Worm (Caenorhabditis elegans) whole organism, L4 larva: ENCODE results near the gene apx-1.
A peak's percentile ranks its signal among the peaks of the same experiment; 100 is the strongest.

Experiments
- D1046.2 ChIP-seq: fragments of 200-800 bp; sonication (Bioruptor generic); IDR thresholded peaks from 2 replicates; pipeline ENCODE4 v1.3.6; 2022; ENCODE audit warnings: missing genetic modification characterization, missing compliant biosample characterization
- F26F4.8 ChIP-seq: fragments of 200-800 bp; sonication (Bioruptor generic); conservative IDR thresholded peaks from 2 replicates; pipeline ENCODE4 v1.3.6; 2022; ENCODE audit warnings: missing genetic modification characterization, missing compliant biosample characterization
- R02D3.7 ChIP-seq: fragments of 150-350 bp; sonication (generic microtip); optimal IDR thresholded peaks from 3 replicates; lab custom pipeline; 2014; ENCODE audit warnings: missing biosample characterization, missing genetic modification characterization
- Y105C5A.15 ChIP-seq: fragments of 200-800 bp; sonication (Bioruptor generic); IDR thresholded peaks from 2 replicates; pipeline ENCODE4 v1.3.6; 2022; ENCODE audit warnings: missing genetic modification characterization, missing compliant biosample characterization
- Y5F2A.4 ChIP-seq: fragments of 200-800 bp; sonication (Bioruptor generic); optimal IDR thresholded peaks from 2 replicates; lab custom pipeline; 2018; ENCODE audit warnings: mild to moderate bottlenecking, missing genetic modification characterization, missing compliant biosample characterization
- Y75B8A.6 ChIP-seq: fragments of 200-800 bp; sonication (Bioruptor generic); IDR thresholded peaks from 2 replicates; pipeline ENCODE4 v1.3.6; 2022; ENCODE audit warnings: missing genetic modification reagents, missing genetic modification characterization, missing compliant biosample characterization
- ceh-44 ChIP-seq: fragments of 200-800 bp; sonication (Bioruptor generic); IDR thresholded peaks from 2 replicates; pipeline ENCODE4 v1.3.6; 2022; ENCODE audit warnings: missing genetic modification reagents, missing genetic modification characterization, missing compliant biosample characterization
- ctbp-1 ChIP-seq: fragments of 200-800 bp; sonication (Bioruptor generic); IDR thresholded peaks from 2 replicates; pipeline ENCODE4 v1.3.6; 2022; ENCODE audit warnings: missing genetic modification reagents, missing genetic modification characterization, missing compliant biosample characterization
- daf-12 ChIP-seq: fragments of 150-350 bp; optimal IDR thresholded peaks from 2 replicates; lab custom pipeline; 2014; ENCODE audit warnings: missing biosample characterization, missing genetic modification reagents, missing genetic modification characterization
- daf-19 ChIP-seq: fragments of 200-800 bp; sonication (Bioruptor generic); conservative IDR thresholded peaks from 2 replicates; pipeline ENCODE4 v1.3.6; 2022; ENCODE audit warnings: missing genetic modification characterization, missing compliant biosample characterization
- dmd-8 ChIP-seq: fragments of 200-800 bp; sonication (Bioruptor generic); IDR thresholded peaks from 2 replicates; pipeline ENCODE4 v1.3.6; 2022; ENCODE audit warnings: missing genetic modification characterization, missing compliant biosample characterization
- egl-27 ChIP-seq: sonication (generic microtip); optimal IDR thresholded peaks from 3 replicates; lab custom pipeline; 2017; ENCODE audit warnings: missing biosample characterization, missing genetic modification reagents, missing genetic modification characterization
- fkh-10 ChIP-seq: fragments of 150-350 bp; optimal IDR thresholded peaks from 2 replicates; lab custom pipeline; 2014; ENCODE audit warnings: missing biosample characterization, missing genetic modification reagents, missing genetic modification characterization
- hlh-11 ChIP-seq: fragments of 200-800 bp; sonication (Bioruptor generic); optimal IDR thresholded peaks from 2 replicates; lab custom pipeline; 2018; ENCODE audit warnings: mild to moderate bottlenecking, missing genetic modification characterization, missing compliant biosample characterization
- lin-13 ChIP-seq: fragments of 150-350 bp; optimal IDR thresholded peaks from 2 replicates; lab custom pipeline; 2014; ENCODE audit warnings: missing biosample characterization, missing genetic modification reagents, missing genetic modification characterization
- lin-29 ChIP-seq: fragments of 200-800 bp; sonication (Bioruptor generic); IDR thresholded peaks from 2 replicates; pipeline ENCODE4 v1.3.6; 2022; ENCODE audit warnings: missing genetic modification reagents, missing genetic modification characterization, missing compliant biosample characterization
- lin-38 ChIP-seq: fragments of 200-800 bp; sonication (Bioruptor generic); IDR thresholded peaks from 2 replicates; pipeline ENCODE4 v1.3.6; 2022; ENCODE audit warnings: missing genetic modification reagents, missing genetic modification characterization, missing compliant biosample characterization
- lin-39 ChIP-seq: fragments of 150-350 bp; optimal IDR thresholded peaks from 2 replicates; lab custom pipeline; 2014; ENCODE audit warnings: missing biosample characterization, missing genetic modification reagents, missing genetic modification characterization
- lir-3 ChIP-seq: sonication (generic microtip); optimal IDR thresholded peaks from 2 replicates; lab custom pipeline; 2016; ENCODE audit warnings: mild to moderate bottlenecking, missing genetic modification characterization, missing compliant biosample characterization
- lsy-2 ChIP-seq, 2 experiments: fragments of 150-350 bp in 1 of 2; sonication (generic microtip) in 1 of 2; optimal IDR thresholded peaks; 2 replicates each; lab custom pipeline; 2014 to 2017; ENCODE audit warnings: missing biosample characterization in 2 of 2, missing genetic modification characterization in 2 of 2
- mes-2 ChIP-seq: sonication (generic microtip); optimal IDR thresholded peaks from 2 replicates; lab custom pipeline; 2016; ENCODE audit warnings: missing genotype, mild to moderate bottlenecking, missing genetic modification characterization, missing compliant biosample characterization; ENCODE audit not compliant: poor library complexity, severe bottlenecking
- mxl-2 ChIP-seq: fragments of 200-800 bp; sonication (Bioruptor generic); conservative IDR thresholded peaks from 2 replicates; pipeline ENCODE4 v1.3.6; 2022; ENCODE audit warnings: missing genetic modification reagents, missing genetic modification characterization, missing compliant biosample characterization
- nhr-11 ChIP-seq: fragments of 150-350 bp; optimal IDR thresholded peaks from 2 replicates; lab custom pipeline; 2014; ENCODE audit warnings: missing biosample characterization, missing genetic modification characterization
- nhr-28 ChIP-seq: fragments of 150-350 bp; optimal IDR thresholded peaks from 2 replicates; lab custom pipeline; 2014; ENCODE audit warnings: missing biosample characterization, missing genetic modification characterization
- nhr-76 ChIP-seq: fragments of 150-350 bp; optimal IDR thresholded peaks from 2 replicates; lab custom pipeline; 2014; ENCODE audit warnings: missing biosample characterization, missing genetic modification characterization
- php-3 ChIP-seq: fragments of 200-800 bp; sonication (Bioruptor generic); IDR thresholded peaks from 2 replicates; pipeline ENCODE4 v1.3.6; 2022; ENCODE audit warnings: missing genetic modification reagents, missing genetic modification characterization, missing compliant biosample characterization
- pqm-1 ChIP-seq: sonication (generic microtip); optimal IDR thresholded peaks from 2 replicates; lab custom pipeline; 2017; ENCODE audit warnings: missing biosample characterization, missing genetic modification characterization
- rbr-2 ChIP-seq: sonication (generic microtip); optimal IDR thresholded peaks from 2 replicates; lab custom pipeline; 2016; ENCODE audit warnings: missing genotype, missing genetic modification characterization, missing compliant biosample characterization
- saeg-2 ChIP-seq: fragments of 200-800 bp; sonication (Bioruptor generic); IDR thresholded peaks from 2 replicates; pipeline ENCODE4 v1.3.6; 2022; ENCODE audit warnings: missing genetic modification reagents, missing genetic modification characterization, missing compliant biosample characterization
- snpc-4 ChIP-seq: fragments of 150-350 bp; optimal IDR thresholded peaks from 2 replicates; lab custom pipeline; 2014; ENCODE audit warnings: missing biosample characterization, missing genetic modification characterization
- spr-1 ChIP-seq: sonication (generic microtip); optimal IDR thresholded peaks from 2 replicates; lab custom pipeline; 2016; ENCODE audit warnings: mild to moderate bottlenecking, missing genetic modification characterization, missing compliant biosample characterization
- tra-1 ChIP-seq: fragments of 200-800 bp; sonication (Bioruptor generic); IDR thresholded peaks from 2 replicates; pipeline ENCODE4 v1.3.6; 2022; ENCODE audit warnings: missing genetic modification reagents, missing genetic modification characterization, missing compliant biosample characterization
- unc-62 ChIP-seq, 3 experiments: fragments of 150-350 bp in 1 of 3; sonication (generic microtip); optimal IDR thresholded peaks in 2 of 3; peaks in 1 of 3; 1 replicate in 1 of 3; 2 replicates in 2 of 3; lab custom pipeline; 2014 to 2017; ENCODE audit warnings: missing biosample characterization in 3 of 3, missing genetic modification characterization in 3 of 3, missing genetic modification reagents in 3 of 3, missing genotype in 1 of 3
- zfp-3 ChIP-seq: fragments of 200-800 bp; sonication (Bioruptor generic); conservative IDR thresholded peaks from 2 replicates; pipeline ENCODE4 v1.3.6; 2022; ENCODE audit warnings: missing genetic modification reagents, missing genetic modification characterization, missing compliant biosample characterization
- zip-11 ChIP-seq: fragments of 200-800 bp; sonication (Bioruptor generic); IDR thresholded peaks from 2 replicates; pipeline ENCODE4 v1.3.6; 2022; ENCODE audit warnings: missing genetic modification characterization, missing compliant biosample characterization
- ztf-7 ChIP-seq: fragments of 150-350 bp; optimal IDR thresholded peaks from 2 replicates; lab custom pipeline; 2014; ENCODE audit warnings: missing biosample characterization, missing genetic modification characterization

Gene apx-1

ce11 chrV:3244703-3245102 lies 34.7 kb downstream of the apx-1 start, which contains the start of gene srj-7:
TSS of gene srj-7 (plus strand) at chrV:3245003.
- TF ChIP-seq php-3 (no peak), unc-62 (GFP tag; optimal IDR thresholded peaks at IDR 0.05 in 1 of 2; lab: Kevin White, UChicago) (peak in 1 of 2 experiments; percentile 39), unc-62 (tag; optimal IDR thresholded peaks at IDR 0.05; lab: Kevin White, UChicago) (no peak)

DNA sequence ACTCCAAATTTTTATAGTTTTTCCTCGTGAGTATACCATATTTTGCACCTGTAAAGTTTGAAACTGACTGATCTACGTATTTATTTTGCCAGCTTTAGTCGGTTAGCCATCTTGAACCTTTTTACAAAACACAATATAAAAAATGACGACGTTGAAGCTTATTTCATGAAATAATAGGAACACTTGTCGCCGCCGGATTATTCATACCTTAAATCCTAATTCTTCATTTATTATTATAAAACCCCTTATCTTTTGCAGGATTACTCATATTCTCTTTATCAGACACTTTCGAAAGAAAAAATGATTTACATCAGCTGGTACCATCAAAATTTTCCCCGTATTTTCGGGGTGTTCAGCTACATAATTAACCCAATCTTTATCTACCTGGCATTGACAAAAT lies 37.5 kb downstream of the apx-1 start, which contains the start of gene srj-8:
Gene srj-8, plus strand, starts transcription at position 301 of the 400 bp plus-strand sequence.
- TF ChIP-seq lir-3 (tag; lab: Kevin White, UChicago) (no peak), D1046.2 (GFP tag; lab: Robert Waterston, UW) (no peak), R02D3.7 (no peak)

DNA sequence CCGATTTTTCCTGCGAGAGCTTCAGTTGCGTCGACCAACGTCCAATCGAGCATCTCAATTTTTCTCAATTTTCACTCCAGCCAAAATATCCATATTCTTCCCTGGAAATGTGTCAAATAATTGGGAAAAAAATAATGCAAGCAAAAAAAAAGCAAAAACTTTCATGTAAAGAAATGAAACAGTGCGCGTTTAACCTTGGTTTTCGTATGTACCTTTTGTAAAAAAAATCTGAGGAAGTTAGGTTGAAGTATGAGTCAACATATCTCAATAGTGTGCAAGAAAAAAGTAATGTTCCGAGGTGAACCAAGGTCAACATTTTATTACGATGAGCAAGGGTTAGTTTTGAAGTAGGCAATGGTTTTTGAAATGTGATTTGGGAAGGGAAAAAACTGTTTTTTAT lies 40.2 kb downstream of the apx-1 start, which contains the start of gene T28A11.13:
Gene T28A11.13, minus strand, starts transcription at position 101 of the 400 bp plus-strand sequence.
- TF ChIP-seq saeg-2 (GFP tag; lab: Robert Waterston, UW), result no peak
- TF ChIP-seq mes-2, result no peak
- TF ChIP-seq hlh-11, result no peak
- TF ChIP-seq daf-12, result no peak
- no peak for TF ChIP-seq nhr-76 (tag; lab: Kevin White, UChicago)
- TF ChIP-seq lin-29 (GFP tag; lab: Robert Waterston, UW), result no peak
- no peak for TF ChIP-seq daf-19 (GFP tag; lab: Robert Waterston, UW)
- TF ChIP-seq lsy-2 (tag; optimal IDR thresholded peaks at IDR 0.05; lab: Kevin White, UChicago), result no peak
- no peak for TF ChIP-seq rbr-2
- no peak for TF ChIP-seq Y105C5A.15 (GFP tag; lab: Robert Waterston, UW)
- no peak for TF ChIP-seq ctbp-1
- TF ChIP-seq tra-1, result no peak
- no peak for TF ChIP-seq nhr-28 (tag; lab: Kevin White, UChicago)
- TF ChIP-seq dmd-8 (GFP tag; lab: Robert Waterston, UW), result no peak
- TF ChIP-seq Y5F2A.4 (GFP tag; lab: Kevin White, UChicago), result no peak
- no peak for TF ChIP-seq ceh-44
- no peak for TF ChIP-seq egl-27 (tag; lab: Kevin White, UChicago)
- no peak for TF ChIP-seq ztf-7

ce11 chrV:3256051-3256450 lies 46.1 kb downstream of the apx-1 start, which contains the start of gene srt-63:
TSS of gene srt-63 (minus strand) at chrV:3256151.
- no peak for TF ChIP-seq egl-27 (tag; lab: Kevin White, UChicago)
- no peak for TF ChIP-seq zip-11 (GFP tag; lab: Robert Waterston, UW)
- TF ChIP-seq pqm-1 (tag; lab: Kevin White, UChicago), result no peak
- no peak for TF ChIP-seq daf-19 (GFP tag; lab: Robert Waterston, UW)
- TF ChIP-seq fkh-10 (GFP tag; lab: Kevin White, UChicago), result no peak
- no peak for TF ChIP-seq spr-1 (tag; lab: Kevin White, UChicago)
- no peak for TF ChIP-seq snpc-4 (tag; lab: Kevin White, UChicago)
- no peak for TF ChIP-seq nhr-11 (tag; lab: Kevin White, UChicago)
- TF ChIP-seq mes-2, result no peak
- no peak for TF ChIP-seq zfp-3 (GFP tag; lab: Robert Waterston, UW)
- no peak for TF ChIP-seq lin-39 (tag; lab: Kevin White, UChicago)
- TF ChIP-seq F26F4.8 (GFP tag; lab: Robert Waterston, UW), result no peak
- TF ChIP-seq lin-38, result no peak
- TF ChIP-seq lin-13 (GFP tag; lab: Kevin White, UChicago), result no peak
- TF ChIP-seq mxl-2 (GFP tag; lab: Robert Waterston, UW), result no peak

ce11 chrV:3256809-3257208 lies 46.8 kb downstream of the apx-1 start:
- TF ChIP-seq zfp-3 (GFP tag; lab: Robert Waterston, UW) (no peak), Y75B8A.6 (GFP tag; lab: Robert Waterston, UW) (no peak)
- TF ChIP-seq, all 104 proteins: peak for 0
